Worm (Caenorhabditis elegans): ENCODE data around the gene F10E9.5.

DNA sequence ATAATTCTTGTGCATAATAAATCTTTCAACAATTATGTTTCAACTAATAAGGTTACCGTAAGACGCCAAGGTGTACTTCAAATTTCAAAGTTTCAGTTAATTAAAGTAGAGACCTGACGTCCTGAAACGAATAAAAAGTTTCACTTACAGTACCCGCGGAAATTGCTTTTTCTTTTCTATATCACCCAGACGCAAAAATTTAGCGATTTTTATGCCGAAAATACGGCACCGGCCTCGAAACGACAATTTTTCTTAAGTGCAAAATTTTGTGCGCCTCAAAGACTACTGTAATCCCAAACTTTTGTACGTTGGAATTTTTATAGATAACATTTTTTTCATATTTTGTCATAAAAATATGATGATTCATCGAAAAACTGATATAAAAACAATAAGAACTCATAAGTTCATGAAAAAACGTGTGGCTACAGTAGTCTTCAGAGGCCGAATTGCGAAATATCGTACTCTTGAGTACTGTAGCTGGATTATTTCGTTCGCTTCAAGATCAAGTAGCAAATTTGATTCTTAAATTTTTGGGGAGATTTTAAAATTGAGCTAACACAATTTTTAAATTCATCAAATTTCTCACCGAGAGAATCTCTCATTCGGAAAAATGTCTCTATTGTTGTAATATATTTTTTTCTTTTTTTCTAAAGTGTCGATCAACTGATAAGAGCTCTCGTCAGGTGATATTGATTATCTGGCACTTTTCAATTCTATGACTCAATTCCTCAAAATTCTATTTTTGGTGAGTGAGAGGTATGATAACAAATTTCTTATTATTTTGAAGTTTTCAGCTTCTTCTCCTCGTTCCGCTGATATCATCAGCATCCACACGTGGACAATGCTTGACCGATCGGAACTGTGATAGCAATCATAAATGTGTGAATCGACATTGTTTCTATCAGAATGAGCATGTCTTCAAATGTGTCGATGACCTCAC, 18.5 kb downstream of the F10E9.5 start, which contains the start of gene ZC262.13:
- TF ChIP-seq ztf-11 (tag; optimal IDR thresholded peaks at IDR 0.05) (no peak), lin-13 (tag; optimal IDR thresholded peaks at IDR 0.05) (no peak), lsy-2 (tag; optimal IDR thresholded peaks at IDR 0.05) (no peak), mep-1 (tag; optimal IDR thresholded peaks at IDR 0.05) (no peak), nhr-2 (tag; optimal IDR thresholded peaks at IDR 0.05) (no peak), blmp-1 (tag; optimal IDR thresholded peaks at IDR 0.05) (no peak), unc-39 (tag; optimal IDR thresholded peaks at IDR 0.05) (no peak), bed-3 (GFP tag; optimal IDR thresholded peaks at IDR 0.05) (no peak), nhr-12 (tag; optimal IDR thresholded peaks at IDR 0.05) (no peak), nhr-28 (tag; optimal IDR thresholded peaks at IDR 0.05) (no peak), mab-5 (tag; optimal IDR thresholded peaks at IDR 0.05) (no peak), nhr-237 (tag; optimal IDR thresholded peaks at IDR 0.05) (no peak), lin-32 (GFP tag; optimal IDR thresholded peaks at IDR 0.05) (no peak)
